Worm (Caenorhabditis elegans): ENCODE data around the gene cutl-18.
A peak's percentile ranks its signal among the peaks of the same experiment; 100 is the strongest.
"Not testable (repeated sequence)": the region's sequence is repeated elsewhere in the genome, so short reads cannot be mapped to it uniquely, and the experiment has no call there.

Gene cutl-18

DNA sequence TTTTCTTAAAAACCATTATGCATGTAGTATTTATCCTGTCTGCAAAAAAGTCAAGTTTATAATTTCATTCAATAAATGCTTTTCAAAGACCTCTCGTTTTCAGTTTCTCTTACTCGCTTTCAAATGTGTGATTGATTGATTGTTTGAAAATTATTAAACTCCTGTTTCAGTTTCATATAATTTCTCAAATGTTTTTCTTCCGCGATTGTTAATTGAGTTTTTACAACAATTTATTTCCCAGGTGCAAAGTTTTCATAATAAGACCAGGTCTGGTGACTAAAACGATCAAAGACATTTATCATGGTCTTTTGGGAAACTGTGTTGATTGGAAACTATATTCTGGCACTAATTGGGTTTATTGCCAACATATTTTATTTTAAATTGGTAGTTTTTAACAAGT lies 22.3 kb downstream of the cutl-18 start, which contains the start of gene T03F7.6:
TSS of gene T03F7.6 (plus strand) at position 301 of the 400 bp plus-strand sequence.
- no peak for TF ChIP-seq lin-15B (tag; optimal IDR thresholded peaks at IDR 0.05)
- TF ChIP-seq unc-39 (tag; optimal IDR thresholded peaks at IDR 0.05) = no peak
- TF ChIP-seq sea-2 (GFP tag; optimal IDR thresholded peaks at IDR 0.05) = no peak
- no peak for TF ChIP-seq egl-5 (tag; optimal IDR thresholded peaks at IDR 0.05)
- TF ChIP-seq skn-1 (tag; optimal IDR thresholded peaks at IDR 0.05) = no peak
- TF ChIP-seq mml-1 (tag; optimal IDR thresholded peaks at IDR 0.05) = no peak
- TF ChIP-seq elt-2 (tag; optimal IDR thresholded peaks at IDR 0.05) = no peak
- TF ChIP-seq unc-62 (GFP tag; optimal IDR thresholded peaks at IDR 0.05) = no peak
- TF ChIP-seq nhr-237 (tag; optimal IDR thresholded peaks at IDR 0.05) = no peak
- no peak for TF ChIP-seq pha-4 (tag; optimal IDR thresholded peaks at IDR 0.05)
- TF ChIP-seq pqm-1 (tag; optimal IDR thresholded peaks at IDR 0.05) = no peak
- TF ChIP-seq nhr-77 (tag; optimal IDR thresholded peaks at IDR 0.05) = no peak

DNA sequence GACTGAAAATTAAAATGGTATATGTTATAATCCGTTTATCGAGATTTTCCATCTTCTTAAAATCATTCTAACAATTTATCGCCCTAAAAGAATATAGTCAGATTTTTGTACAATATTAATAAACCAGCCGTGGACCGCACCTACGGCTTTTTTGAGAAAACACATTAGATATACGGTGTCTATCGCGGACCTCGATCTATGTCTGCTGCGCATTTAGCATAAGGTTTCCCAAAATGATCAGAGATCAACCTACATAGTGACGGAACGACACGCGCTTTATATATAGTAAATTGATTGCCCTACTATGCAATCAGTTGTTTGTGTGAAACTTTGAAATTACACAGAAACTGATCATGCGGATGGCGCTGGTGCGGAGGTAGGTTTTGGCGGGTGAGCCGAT lies 24.0 kb downstream of the cutl-18 start:
- TF ChIP-seq elt-2 (tag; optimal IDR thresholded peaks at IDR 0.05) (no peak), ceh-82 (tag; optimal IDR thresholded peaks at IDR 0.05) (no peak), ceh-9 (tag; optimal IDR thresholded peaks at IDR 0.05) (no peak), nhr-11 (tag; optimal IDR thresholded peaks at IDR 0.05) (no peak)

DNA sequence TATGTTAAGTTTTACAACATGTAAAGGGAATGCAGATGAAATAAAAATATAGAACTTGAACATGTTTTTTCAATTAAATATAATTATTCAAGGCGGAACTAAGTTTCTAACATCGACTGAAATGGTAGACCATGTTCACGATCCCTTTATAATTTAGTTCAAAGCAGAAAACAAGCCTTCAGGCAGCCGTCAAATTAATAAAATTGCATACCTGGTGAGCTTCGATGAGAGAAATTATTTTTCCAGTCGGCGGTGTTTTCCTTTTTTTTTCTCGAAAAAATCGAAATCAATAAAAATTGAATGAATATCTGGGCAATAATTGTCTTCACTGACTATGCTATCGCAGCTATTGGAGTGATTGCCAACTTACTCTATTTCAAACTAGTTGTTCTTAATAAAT lies 25.8 kb downstream of the cutl-18 start, which contains the start of gene C03E10.1:
TSS of gene C03E10.1 (plus strand) at position 301 of the 400 bp plus-strand sequence.
- TF ChIP-seq lin-39 (tag; optimal IDR thresholded peaks at IDR 0.05) = no peak
- TF ChIP-seq daf-12 (tag; optimal IDR thresholded peaks at IDR 0.05) = no peak
- no peak for TF ChIP-seq nhr-11 (tag; optimal IDR thresholded peaks at IDR 0.05)
- TF ChIP-seq nhr-76 (tag; optimal IDR thresholded peaks at IDR 0.05) = no peak
- no peak for TF ChIP-seq lsy-12 (tag; optimal IDR thresholded peaks at IDR 0.05)
- no peak for TF ChIP-seq nhr-43 (tag; optimal IDR thresholded peaks at IDR 0.05; ENCODE audit: poor library complexity, severe bottlenecking)
- TF ChIP-seq nhr-77 (tag; optimal IDR thresholded peaks at IDR 0.05) = no peak

DNA sequence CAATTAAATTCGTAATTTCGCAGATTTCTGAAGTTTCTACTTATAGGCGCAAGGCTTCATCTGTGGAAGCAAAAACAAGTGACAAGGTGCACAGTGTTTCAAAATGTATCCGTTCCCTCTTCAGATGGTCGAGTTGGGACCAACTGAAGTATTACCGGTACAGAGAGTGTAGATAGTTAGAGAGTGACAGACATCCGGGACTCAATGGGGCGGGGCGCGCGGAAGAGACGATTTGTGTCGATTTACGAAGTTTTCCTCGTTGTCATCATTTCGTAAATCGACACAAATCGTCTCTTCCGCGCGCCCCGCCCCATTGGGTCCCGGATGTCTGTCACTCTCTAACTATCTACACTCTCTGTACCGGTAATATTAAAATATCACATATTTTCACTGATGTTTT lies 30.6 kb downstream of the cutl-18 start, which contains the start of gene C03E10.3:
TSS of gene C03E10.3 (plus strand) at position 301 of the 400 bp plus-strand sequence.
- not testable (repeated sequence) for TF ChIP-seq ZK546.5, lin-15B, nhr-237 (tag; optimal IDR thresholded peaks at IDR 0.05)

DNA sequence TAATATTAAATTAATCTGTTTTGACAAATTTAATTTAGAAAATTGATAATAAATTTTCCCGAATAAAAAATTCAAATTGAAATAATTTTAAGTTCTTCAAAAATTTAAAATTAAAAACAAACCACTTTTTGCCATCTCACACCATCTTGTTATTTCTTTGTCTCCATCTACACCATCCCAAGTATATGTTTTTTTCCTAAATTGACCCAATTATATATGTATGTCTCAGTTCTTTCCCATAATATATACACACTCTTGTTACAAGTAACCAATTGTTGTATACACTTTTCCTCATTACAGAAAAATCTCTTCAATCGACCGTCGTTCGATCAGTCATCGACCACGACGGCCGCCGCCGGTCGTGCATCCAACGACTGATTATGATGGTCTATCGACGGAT lies 34.4 kb downstream of the cutl-18 start, which contains the start of gene gly-20:
TSS of gene gly-20 (plus strand) at position 301 of the 400 bp plus-strand sequence.
- no peak for TF ChIP-seq elt-2 (tag; optimal IDR thresholded peaks at IDR 0.05)
- no peak for TF ChIP-seq ZK546.5 (tag; optimal IDR thresholded peaks at IDR 0.05)
- no peak for TF ChIP-seq fkh-10 (GFP tag; optimal IDR thresholded peaks at IDR 0.05)
- TF ChIP-seq nhr-67 (tag; optimal IDR thresholded peaks at IDR 0.05) = no peak
- TF ChIP-seq daf-12 (tag; optimal IDR thresholded peaks at IDR 0.05) = no peak
- TF ChIP-seq egl-5 (tag; optimal IDR thresholded peaks at IDR 0.05) = no peak
- TF ChIP-seq fos-1 (tag; optimal IDR thresholded peaks at IDR 0.05) = no peak
- no peak for TF ChIP-seq ceh-9 (tag; optimal IDR thresholded peaks at IDR 0.05)

DNA sequence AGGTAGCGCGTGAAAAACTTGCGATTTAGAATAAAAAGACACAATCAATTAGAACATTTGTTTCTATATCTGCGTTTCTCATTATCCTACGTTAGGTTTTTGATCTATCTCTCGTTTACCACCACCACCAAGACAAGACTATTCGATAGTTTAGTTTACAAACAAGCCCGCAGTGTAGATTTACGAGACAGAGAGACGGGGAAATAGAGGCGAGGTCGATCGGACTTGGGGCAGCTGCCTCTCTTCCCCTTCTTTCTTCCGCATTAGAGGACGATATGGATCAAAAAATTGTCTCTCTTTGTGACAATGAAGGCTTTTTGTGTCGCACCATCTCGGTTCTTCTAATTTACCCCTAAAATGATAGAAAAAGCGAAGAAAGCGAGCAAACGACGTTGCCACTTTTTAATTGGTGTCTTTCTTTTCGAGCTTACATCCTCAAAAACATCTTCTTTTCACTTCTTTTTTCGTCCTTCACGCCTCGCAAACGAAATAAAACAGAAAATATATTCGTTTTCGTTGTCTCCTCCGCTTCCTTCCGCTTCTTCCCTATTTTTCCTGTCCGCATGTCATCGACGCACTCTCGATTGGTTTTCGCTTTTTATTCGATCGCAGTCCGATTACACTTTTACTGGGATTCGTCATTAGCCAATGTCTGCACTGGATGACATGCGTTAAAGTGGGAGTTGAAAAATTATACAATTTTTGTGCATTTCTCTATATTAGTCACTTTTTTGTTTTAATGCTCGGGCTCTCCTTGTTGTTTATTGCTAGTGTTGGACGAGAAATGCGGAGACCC lies 35.1 kb downstream of the cutl-18 start:
- TF ChIP-seq sea-2 (GFP tag; optimal IDR thresholded peaks at IDR 0.05) = no peak
- TF ChIP-seq pha-4 (tag; optimal IDR thresholded peaks at IDR 0.05) = peak; percentile 39
- TF ChIP-seq tbx-2 (tag; optimal IDR thresholded peaks at IDR 0.05) = no peak
- no peak for TF ChIP-seq ztf-11 (tag; optimal IDR thresholded peaks at IDR 0.05)
- TF ChIP-seq ceh-28 (tag; optimal IDR thresholded peaks at IDR 0.05) = peak; percentile 49
- TF ChIP-seq lsy-12 (tag; optimal IDR thresholded peaks at IDR 0.05) = no peak
- TF ChIP-seq nhr-23 (tag; optimal IDR thresholded peaks at IDR 0.05) = peak; percentile 33
- TF ChIP-seq nhr-25 (tag; optimal IDR thresholded peaks at IDR 0.05) = peak; percentile 45
- peak; percentile 20 for TF ChIP-seq hmg-11 (tag; optimal IDR thresholded peaks at IDR 0.05)
- no peak for TF ChIP-seq mml-1 (tag; optimal IDR thresholded peaks at IDR 0.05)
- TF ChIP-seq ceh-82 (tag; optimal IDR thresholded peaks at IDR 0.05) = no peak
- no peak for TF ChIP-seq fkh-2 (tag; optimal IDR thresholded peaks at IDR 0.05)
- peak; percentile 28 for TF ChIP-seq R02D3.7 (tag; optimal IDR thresholded peaks at IDR 0.05)
